Worm (Caenorhabditis elegans) whole organism, young adult: ENCODE data around the gene F38E1.3.

ENCODE experiments used
- C06A6.2 ChIP-seq: fragments of 200-800 bp; sonication (Bioruptor generic); conservative IDR thresholded peaks from 2 replicates; pipeline ENCODE4 v1.3.6; 2022; ENCODE audit warnings: missing genetic modification characterization, missing compliant biosample characterization
- F49E8.2 ChIP-seq: sonication (generic microtip); optimal IDR thresholded peaks from 3 replicates; lab custom pipeline; 2017; ENCODE audit warnings: missing genetic modification characterization, mild to moderate bottlenecking, missing compliant biosample characterization, antibody characterized with exemption, moderate library complexity; ENCODE audit not compliant: insufficient read depth
- dox-1 ChIP-seq: fragments of 200-800 bp; sonication (Bioruptor generic); IDR thresholded peaks from 2 replicates; pipeline ENCODE4 v1.3.6; 2022; ENCODE audit warnings: missing genetic modification reagents, missing genetic modification characterization, missing compliant biosample characterization
- efl-1 ChIP-seq: fragments of 150-350 bp; optimal IDR thresholded peaks from 2 replicates; lab custom pipeline; 2014; ENCODE audit warnings: missing biosample characterization, missing genetic modification reagents, missing genetic modification characterization
- egrh-3 ChIP-seq: fragments of 200-800 bp; sonication (Bioruptor generic); IDR thresholded peaks from 2 replicates; pipeline ENCODE4 v1.3.6; 2022; ENCODE audit warnings: missing genetic modification reagents, missing genetic modification characterization, missing compliant biosample characterization

- TF ChIP-seq efl-1 (GFP tag; lab: Kevin White, UChicago) = no peak
- no peak for TF ChIP-seq C06A6.2 (GFP tag; lab: Robert Waterston, UW)
- no peak for TF ChIP-seq dox-1 (GFP tag; lab: Robert Waterston, UW)
- no peak for TF ChIP-seq egrh-3 (GFP tag; lab: Robert Waterston, UW)
- TF ChIP-seq F49E8.2 = no peak
Measured at ce11 chrV:8406911-8407310, 31.0 kb downstream of the F38E1.3 start.
